Worm (Caenorhabditis elegans) whole organism, late embryonic: ENCODE data around the gene K12H6.5.
A peak's percentile ranks its signal among the peaks of the same experiment; 100 is the strongest.

ENCODE experiments used
- C08G9.2 ChIP-seq: sonication (generic microtip); optimal IDR thresholded peaks from 2 replicates; lab custom pipeline; 2016; ENCODE audit warnings: mild to moderate bottlenecking, missing genetic modification characterization, moderate library complexity, missing compliant biosample characterization
- K09A11.1 ChIP-seq: sonication (generic microtip); optimal IDR thresholded peaks from 2 replicates; lab custom pipeline; 2017; ENCODE audit warnings: antibody characterized with exemption, mild to moderate bottlenecking, missing genetic modification characterization, missing compliant biosample characterization; ENCODE audit not compliant: insufficient read depth
- T23F11.4 ChIP-seq: fragments of 200-800 bp; sonication (Bioruptor generic); optimal IDR thresholded peaks from 2 replicates; lab custom pipeline; 2018; ENCODE audit warnings: mild to moderate bottlenecking, missing genetic modification characterization, missing compliant biosample characterization
- Y22D7AL.16 ChIP-seq: sonication (generic microtip); optimal IDR thresholded peaks from 2 replicates; lab custom pipeline; 2016; ENCODE audit warnings: missing genetic modification characterization, missing compliant biosample characterization
- ahr-1 ChIP-seq: sonication (generic microtip); optimal IDR thresholded peaks from 2 replicates; lab custom pipeline; 2016; ENCODE audit warnings: missing genetic modification characterization, missing compliant biosample characterization
- ceh-14 ChIP-seq: sonication (generic microtip); optimal IDR thresholded peaks from 2 replicates; lab custom pipeline; 2016; ENCODE audit warnings: missing genotype, missing genetic modification characterization, missing compliant biosample characterization
- ceh-30 ChIP-seq: fragments of 150-350 bp; optimal IDR thresholded peaks from 2 replicates; lab custom pipeline; 2014; ENCODE audit warnings: missing biosample characterization, missing genetic modification characterization
- ceh-31 ChIP-seq: sonication (generic microtip); optimal IDR thresholded peaks from 2 replicates; lab custom pipeline; 2016; ENCODE audit warnings: missing genetic modification characterization, missing compliant biosample characterization
- ceh-9 ChIP-seq: sonication (generic microtip); optimal IDR thresholded peaks from 2 replicates; lab custom pipeline; 2016; ENCODE audit warnings: mild to moderate bottlenecking, missing genetic modification characterization, inconsistent platforms, missing compliant biosample characterization
- che-1 ChIP-seq: sonication (generic microtip); optimal IDR thresholded peaks from 2 replicates; lab custom pipeline; 2016; ENCODE audit warnings: mild to moderate bottlenecking, missing genetic modification characterization, missing compliant biosample characterization
- elt-4 ChIP-seq: sonication (generic microtip); optimal IDR thresholded peaks from 2 replicates; lab custom pipeline; 2016; ENCODE audit warnings: missing genetic modification characterization, missing compliant biosample characterization
- ets-4 ChIP-seq: sonication (generic microtip); optimal IDR thresholded peaks from 2 replicates; lab custom pipeline; 2016; ENCODE audit warnings: missing genetic modification characterization, missing compliant biosample characterization
- eyg-1 ChIP-seq: sonication (generic microtip); optimal IDR thresholded peaks from 2 replicates; lab custom pipeline; 2016; ENCODE audit warnings: missing genotype, missing genetic modification characterization, missing compliant biosample characterization
- fax-1 ChIP-seq: sonication (generic microtip); optimal IDR thresholded peaks from 2 replicates; lab custom pipeline; 2016; ENCODE audit warnings: missing genotype, missing genetic modification characterization, missing compliant biosample characterization
- fkh-6 ChIP-seq: sonication (generic microtip); optimal IDR thresholded peaks from 2 replicates; lab custom pipeline; 2016; ENCODE audit warnings: missing genetic modification characterization, missing compliant biosample characterization
- gmeb-2 ChIP-seq: sonication (generic microtip); optimal IDR thresholded peaks from 2 replicates; lab custom pipeline; 2016; ENCODE audit warnings: missing genetic modification characterization, inconsistent platforms, missing compliant biosample characterization
- hlh-13 ChIP-seq: fragments of 200-800 bp; sonication (Bioruptor generic); optimal IDR thresholded peaks from 2 replicates; lab custom pipeline; 2018; ENCODE audit warnings: mild to moderate bottlenecking, missing genetic modification characterization, missing compliant biosample characterization
- hlh-15 ChIP-seq: sonication (generic microtip); optimal IDR thresholded peaks from 2 replicates; lab custom pipeline; 2016; ENCODE audit warnings: missing genetic modification characterization, missing compliant biosample characterization
- hlh-6 ChIP-seq: sonication (generic microtip); optimal IDR thresholded peaks from 2 replicates; lab custom pipeline; 2016; ENCODE audit warnings: missing genotype, missing genetic modification characterization, missing compliant biosample characterization
- hlh-8 ChIP-seq: sonication (generic microtip); optimal IDR thresholded peaks from 2 replicates; lab custom pipeline; 2016; ENCODE audit warnings: missing genotype, missing genetic modification characterization, missing compliant biosample characterization
- lin-11 ChIP-seq: fragments of 200-800 bp; sonication (Bioruptor generic); optimal IDR thresholded peaks from 2 replicates; lab custom pipeline; 2018; ENCODE audit warnings: mild to moderate bottlenecking, missing genetic modification characterization, missing compliant biosample characterization
- madf-2 ChIP-seq: sonication (generic microtip); optimal IDR thresholded peaks from 2 replicates; lab custom pipeline; 2017; ENCODE audit warnings: missing genetic modification characterization, missing compliant biosample characterization
- nfya-1 ChIP-seq: sonication (generic microtip); optimal IDR thresholded peaks from 2 replicates; lab custom pipeline; 2017; ENCODE audit warnings: missing genetic modification characterization, mild to moderate bottlenecking, missing compliant biosample characterization, antibody characterized with exemption, moderate library complexity
- nhr-11 ChIP-seq: fragments of 150-350 bp; optimal IDR thresholded peaks from 2 replicates; lab custom pipeline; 2014; ENCODE audit warnings: missing biosample characterization, missing genetic modification characterization
- pag-3 ChIP-seq: sonication (generic microtip); optimal IDR thresholded peaks from 2 replicates; lab custom pipeline; 2016; ENCODE audit warnings: missing compliant biosample characterization, missing genetic modification characterization, borderline replicate concordance
- pqm-1 ChIP-seq: sonication (generic microtip); optimal IDR thresholded peaks from 2 replicates; lab custom pipeline; 2016; ENCODE audit warnings: missing genetic modification characterization, missing compliant biosample characterization
- rnt-1 ChIP-seq: sonication (generic microtip); optimal IDR thresholded peaks from 2 replicates; lab custom pipeline; 2016; ENCODE audit warnings: missing genetic modification characterization, missing compliant biosample characterization
- sox-2 ChIP-seq: fragments of 200-800 bp; sonication (Bioruptor generic); IDR thresholded peaks from 2 replicates; pipeline ENCODE4 v1.3.6; 2022; ENCODE audit warnings: missing genetic modification reagents, missing genetic modification characterization, missing compliant biosample characterization
- sox-4 ChIP-seq: sonication (generic microtip); optimal IDR thresholded peaks from 2 replicates; lab custom pipeline; 2017; ENCODE audit warnings: mild to moderate bottlenecking, missing genetic modification characterization, inconsistent platforms, missing compliant biosample characterization
- syd-9 ChIP-seq: sonication (generic microtip); optimal IDR thresholded peaks from 2 replicates; lab custom pipeline; 2016; ENCODE audit warnings: mild to moderate bottlenecking, missing genetic modification characterization, moderate library complexity, missing compliant biosample characterization
- tbx-2 ChIP-seq: sonication (generic microtip); optimal IDR thresholded peaks from 2 replicates; lab custom pipeline; 2016; ENCODE audit warnings: missing genetic modification characterization, missing compliant biosample characterization
- ttx-3 ChIP-seq: sonication (generic microtip); optimal IDR thresholded peaks from 2 replicates; lab custom pipeline; 2016; ENCODE audit warnings: missing genetic modification reagents, missing genetic modification characterization, missing compliant biosample characterization
- unc-42 ChIP-seq: sonication (generic microtip); optimal IDR thresholded peaks from 2 replicates; lab custom pipeline; 2016; ENCODE audit warnings: missing genotype, missing genetic modification characterization, missing compliant biosample characterization
- unc-55 ChIP-seq: sonication (generic microtip); optimal IDR thresholded peaks from 2 replicates; lab custom pipeline; 2017; ENCODE audit warnings: missing biosample characterization, missing genetic modification reagents, missing genetic modification characterization
- unc-86 ChIP-seq: sonication (generic microtip); optimal IDR thresholded peaks from 2 replicates; lab custom pipeline; 2016; ENCODE audit warnings: missing genetic modification characterization, missing compliant biosample characterization
- ztf-16 ChIP-seq: sonication (generic microtip); optimal IDR thresholded peaks from 2 replicates; lab custom pipeline; 2017; ENCODE audit warnings: missing genetic modification characterization, missing compliant biosample characterization

The K12H6.5 gene

DNA sequence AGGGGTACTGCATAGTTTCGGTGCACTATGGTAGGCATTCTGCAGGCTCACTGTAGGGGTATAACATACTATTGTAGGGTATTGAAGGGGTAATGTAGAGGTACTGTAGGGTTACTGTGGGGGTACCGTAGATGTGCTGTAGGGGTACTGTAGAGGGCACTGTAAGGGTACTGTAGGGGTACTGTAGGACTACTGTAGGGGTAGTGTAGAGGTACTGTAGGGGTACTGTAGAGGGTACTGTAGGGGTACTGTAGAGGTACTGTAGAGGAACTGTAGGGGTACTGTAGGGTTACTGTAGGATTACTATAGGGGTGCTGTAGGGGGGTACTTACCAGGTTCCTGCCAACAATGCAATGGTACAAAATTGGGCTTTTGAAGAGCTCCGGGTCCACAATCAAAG is 4.2 kb upstream of the K12H6.5 start:
- no peak for TF ChIP-seq pqm-1 (tag; lab: Kevin White, UChicago)
- no peak for TF ChIP-seq madf-2
- no peak for TF ChIP-seq C08G9.2
- no peak for TF ChIP-seq hlh-15
- no peak for TF ChIP-seq fax-1 (tag; lab: Kevin White, UChicago)
- no peak for TF ChIP-seq lin-11 (tag; lab: Kevin White, UChicago)
- no peak for TF ChIP-seq ttx-3 (tag; lab: Kevin White, UChicago)
- no peak for TF ChIP-seq nhr-11 (tag; lab: Kevin White, UChicago)
- no peak for TF ChIP-seq hlh-8 (tag; lab: Kevin White, UChicago)
- no peak for TF ChIP-seq ahr-1 (tag; lab: Kevin White, UChicago)
- no peak for TF ChIP-seq che-1 (tag; lab: Kevin White, UChicago)
- TF ChIP-seq ceh-31 (tag; lab: Kevin White, UChicago), result no peak
- TF ChIP-seq rnt-1 (tag; lab: Kevin White, UChicago), result no peak
- TF ChIP-seq fkh-6 (tag; lab: Kevin White, UChicago), result no peak
- TF ChIP-seq syd-9 (tag; lab: Kevin White, UChicago), result no peak
- TF ChIP-seq unc-55 (GFP tag; lab: Kevin White, UChicago), result no peak
- no peak for TF ChIP-seq ets-4 (tag; lab: Kevin White, UChicago)
- no peak for TF ChIP-seq ceh-30
- TF ChIP-seq eyg-1 (tag; lab: Kevin White, UChicago), result no peak
- TF ChIP-seq hlh-6 (tag; lab: Kevin White, UChicago), result no peak

DNA sequence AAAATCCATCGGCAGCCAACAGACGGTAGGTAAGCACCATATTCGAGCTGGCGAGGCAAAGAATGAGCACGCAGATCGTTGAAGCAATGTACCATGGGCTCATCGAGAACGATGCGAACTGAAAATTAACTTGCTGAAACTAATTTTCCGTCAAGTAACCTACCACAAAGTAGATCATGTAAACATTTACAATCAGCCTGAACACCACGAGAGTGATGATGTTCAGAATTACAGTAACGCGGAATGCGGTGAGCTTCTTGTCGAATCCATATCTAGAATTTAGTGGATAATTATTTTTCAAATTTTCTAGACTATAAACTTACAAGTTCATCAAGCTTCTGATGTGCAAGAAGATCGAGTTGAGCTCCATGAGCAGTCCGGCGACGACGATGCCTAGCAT is 3.5 kb upstream of the K12H6.5 start:
- TF ChIP-seq unc-42 (tag; lab: Kevin White, UChicago) (no peak), tbx-2 (tag; lab: Kevin White, UChicago) (no peak), unc-86 (tag; lab: Kevin White, UChicago) (no peak), rnt-1 (tag; lab: Kevin White, UChicago) (no peak), ceh-9 (tag; lab: Kevin White, UChicago) (no peak), hlh-13 (GFP tag; lab: Kevin White, UChicago) (no peak), nfya-1 (tag; lab: Kevin White, UChicago) (no peak)
- TF ChIP-seq, all 69 proteins: peak for 0

DNA sequence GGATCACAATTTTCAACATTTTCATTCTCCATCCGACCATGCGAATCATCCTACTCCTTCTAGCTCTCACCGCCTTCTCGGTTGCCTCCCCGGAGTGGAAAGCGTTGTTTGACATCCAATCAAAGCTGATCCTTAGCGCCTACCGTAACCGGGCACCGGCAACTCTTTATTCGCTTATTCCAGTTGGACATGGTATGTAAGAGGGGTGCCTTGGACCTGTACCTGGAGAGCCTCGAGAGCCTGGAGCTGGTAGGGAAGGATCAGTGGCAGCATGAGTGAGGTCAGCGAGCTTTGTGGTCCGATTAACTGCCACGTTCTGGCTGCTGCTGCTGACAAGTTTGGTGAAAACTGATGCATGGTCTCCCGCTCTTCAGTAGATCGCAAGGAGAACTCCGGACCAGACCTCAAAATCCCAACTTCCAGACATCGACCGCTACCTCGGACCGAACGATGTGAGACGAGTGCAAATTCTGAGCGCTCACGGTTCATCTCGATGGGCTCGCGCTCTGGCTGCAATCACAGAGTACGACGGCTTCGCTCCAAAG is 2.0 kb upstream of the K12H6.5 start, which contains the start of gene K12H6.8:
K12H6.8 (plus strand) TSS at position 38 of the 545 bp plus-strand sequence.
- no peak for TF ChIP-seq ztf-16 (tag; lab: Kevin White, UChicago)
- no peak for TF ChIP-seq pag-3 (tag; lab: Kevin White, UChicago)
- TF ChIP-seq sox-4 (tag; lab: Kevin White, UChicago), result no peak
- peak; percentile 91 for TF ChIP-seq elt-4
- no peak for TF ChIP-seq ets-4 (tag; lab: Kevin White, UChicago)

DNA sequence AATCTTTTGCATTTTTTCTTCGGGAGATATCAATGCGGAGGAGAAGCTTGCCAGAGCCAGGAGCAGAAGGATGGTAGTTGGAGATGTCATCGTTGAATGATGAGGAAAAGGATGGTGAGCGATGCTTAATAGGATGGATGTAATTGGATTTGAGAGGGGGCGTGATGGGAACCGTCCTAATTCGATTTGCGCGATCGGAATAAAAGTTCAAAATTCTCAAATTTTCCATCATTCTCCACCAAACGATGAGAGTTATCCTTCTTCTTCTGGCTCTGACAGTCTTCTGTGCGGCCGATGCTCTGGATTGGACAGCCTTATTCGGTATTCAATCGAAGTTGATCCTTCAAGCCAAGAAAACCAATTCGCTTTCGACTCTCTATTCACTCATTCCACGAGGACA is 1.8 kb downstream of the K12H6.5 start, which contains the start of the genes K12H6.4 and K12H6.9:
K12H6.4 (minus strand) TSS at position 101 of the 400 bp plus-strand sequence.
K12H6.9 (plus strand) TSS at position 236 of the 400 bp plus-strand sequence.
- TF ChIP-seq C08G9.2, result no peak
- TF ChIP-seq Y22D7AL.16 (tag; lab: Kevin White, UChicago), result no peak
- no peak for TF ChIP-seq hlh-6 (tag; lab: Kevin White, UChicago)
- TF ChIP-seq nfya-1 (tag; lab: Kevin White, UChicago), result no peak
- no peak for TF ChIP-seq ztf-16 (tag; lab: Kevin White, UChicago)
- TF ChIP-seq madf-2, result no peak
- no peak for TF ChIP-seq K09A11.1 (tag; lab: Kevin White, UChicago)
- TF ChIP-seq ceh-14 (tag; lab: Kevin White, UChicago), result no peak
- TF ChIP-seq sox-2 (GFP tag; lab: Robert Waterston, UW), result no peak
- TF ChIP-seq T23F11.4 (GFP tag; lab: Kevin White, UChicago), result no peak
- no peak for TF ChIP-seq gmeb-2 (tag; lab: Kevin White, UChicago)
